Fruit fly (Drosophila melanogaster): Measurements from ENCODE around the gene Ir62a.
A peak's percentile ranks its signal among the peaks of the same experiment; 100 is the strongest.

Gene Ir62a

DNA sequence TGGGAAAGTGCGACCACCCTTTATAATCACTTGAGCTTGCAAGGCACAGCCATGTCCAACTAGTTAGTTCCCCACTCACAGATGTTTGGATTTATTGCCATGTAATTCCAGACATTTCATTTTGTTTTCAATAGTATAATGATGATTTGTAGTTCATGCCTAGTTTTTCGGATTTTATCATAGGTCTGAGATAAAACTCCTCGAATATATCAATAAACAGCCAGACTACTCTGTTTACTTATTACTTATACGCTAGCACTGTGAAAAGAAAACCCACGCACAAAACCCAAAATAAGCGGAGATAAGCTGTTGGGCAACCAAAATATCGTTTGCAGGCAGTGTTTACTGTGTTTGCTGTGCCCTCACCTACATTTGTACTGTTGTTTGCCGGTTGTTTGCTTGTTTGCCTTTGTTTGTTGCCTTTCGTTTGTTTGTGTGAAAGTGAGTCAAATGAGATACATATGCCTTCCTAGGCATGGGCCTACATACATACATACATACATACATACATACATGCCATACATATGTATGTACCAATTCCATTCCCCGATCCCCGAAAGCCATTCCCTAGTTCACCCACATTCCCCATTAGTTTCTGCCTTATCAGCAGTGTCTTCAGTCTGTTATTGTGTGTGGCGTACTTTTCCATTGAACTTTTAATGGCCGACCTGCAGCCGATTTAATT is 48.3 kb upstream of the Ir62a start (continued):
- TF ChIP-seq emc (GFP tag; optimal IDR thresholded peaks at IDR 0.05) (no peak), Stat92E (GFP tag; optimal IDR thresholded peaks at IDR 0.05) (no peak), CG17568 (GFP tag; optimal IDR thresholded peaks at IDR 0.05) (peak; percentile 73), CG1647 (GFP tag; optimal IDR thresholded peaks at IDR 0.05) (no peak), CG4730 (GFP tag; IDR thresholded peaks at IDR 0.05) (peak; percentile 49; the same call in 1 of the 2 replicates), Antp (GFP tag; optimal IDR thresholded peaks at IDR 0.05) (peak; percentile 68), jumu (GFP tag; optimal IDR thresholded peaks at IDR 0.05) (peak; percentile 18), CG1024 (GFP tag; IDR thresholded peaks at IDR 0.05) (peak; percentile 45), Hr39 (optimal IDR thresholded peaks at IDR 0.05) (no peak), Asciz (GFP tag; optimal IDR thresholded peaks at IDR 0.05) (peak; percentile 92), schlank (tag; optimal IDR thresholded peaks at IDR 0.05) (no peak), CG12942 (GFP tag; optimal IDR thresholded peaks at IDR 0.05) (peak; percentile 43), CG11247 (GFP tag; IDR thresholded peaks at IDR 0.05) (no peak), grau (tag; optimal IDR thresholded peaks at IDR 0.05) (peak; percentile 95), Lhr (GFP tag; optimal IDR thresholded peaks at IDR 0.05) (peak; percentile 77), CG11696 (GFP tag; IDR thresholded peaks at IDR 0.05) (peak; percentile 93), CG11093 (GFP tag; IDR thresholded peaks at IDR 0.05) (no peak; the same call in 2 of the 3 replicates), CG3065 (GFP tag; optimal IDR thresholded peaks at IDR 0.05) (peak; percentile 29), zfh2 (GFP tag; optimal IDR thresholded peaks at IDR 0.05) (no peak), dm (GFP tag; optimal IDR thresholded peaks at IDR 0.05) (peak; percentile 5), peb (GFP tag; IDR thresholded peaks at IDR 0.05) (no peak), unc-4 (GFP tag; IDR thresholded peaks at IDR 0.05; ENCODE audit: partially characterized antibody) (no peak), sisA (GFP tag; IDR thresholded peaks at IDR 0.05) (peak; percentile 64), MBD-R2 (GFP tag; IDR thresholded peaks at IDR 0.05) (peak; percentile 19; the same call in 1 of the 2 replicates), zf30C (GFP tag; optimal IDR thresholded peaks at IDR 0.05) (no peak), MTF-1 (GFP tag; optimal IDR thresholded peaks at IDR 0.05; ENCODE audit: borderline replicate concordance) (peak; percentile 90), Eip74EF (GFP tag; optimal IDR thresholded peaks at IDR 0.05) (peak in 1 of 2 experiments; percentile 32), crol (GFP tag; IDR thresholded peaks at IDR 0.05) (peak; percentile 90), nom (GFP tag; optimal IDR thresholded peaks at IDR 0.05) (no peak), Dbx (GFP tag; IDR thresholded peaks at IDR 0.05) (no peak), Ptx1 (GFP tag; IDR thresholded peaks at IDR 0.05) (peak; percentile 72), CTCF (GFP tag; optimal IDR thresholded peaks at IDR 0.05) (no peak), en (GFP tag; optimal IDR thresholded peaks at IDR 0.05) (peak; percentile 8), CG17829 (tag; optimal IDR thresholded peaks at IDR 0.05) (peak; percentile 72), tx (GFP tag; optimal IDR thresholded peaks at IDR 0.05) (no peak), Dll (GFP tag; IDR thresholded peaks at IDR 0.05; ENCODE audit: partially characterized antibody) (no peak), CG17802 (tag; optimal IDR thresholded peaks at IDR 0.05) (peak; percentile 58), CG34376 (GFP tag; optimal IDR thresholded peaks at IDR 0.05) (peak; percentile 56), CG8478 (optimal IDR thresholded peaks at IDR 0.05) (no peak), aop (GFP tag; IDR thresholded peaks at IDR 0.05) (no peak), CG6813 (GFP tag; optimal IDR thresholded peaks at IDR 0.05) (peak; percentile 93), CG2678 (tag; optimal IDR thresholded peaks at IDR 0.05) (peak; percentile 80), HmgZ (tag; optimal IDR thresholded peaks at IDR 0.05) (peak; percentile 62), Atf6 (GFP tag; IDR thresholded peaks at IDR 0.05) (peak; percentile 51; the same call in 1 of the 2 replicates), CG18476 (GFP tag; optimal IDR thresholded peaks at IDR 0.05) (peak; percentile 38), CG6683 (GFP tag; optimal IDR thresholded peaks at IDR 0.05) (peak; percentile 48), CG32767 (GFP tag; IDR thresholded peaks at IDR 0.05) (no peak), zfh1 (GFP tag; IDR thresholded peaks at IDR 0.05) (peak; percentile 28), chn (GFP tag; optimal IDR thresholded peaks at IDR 0.05) (peak; percentile 50), CG2116 (GFP tag; optimal IDR thresholded peaks at IDR 0.05) (peak; percentile 58), zen2 (GFP tag; IDR thresholded peaks at IDR 0.05; ENCODE audit: partially characterized antibody) (no peak)
